Worm (Caenorhabditis elegans): ENCODE measurements around the gene cand-1.

Gene cand-1

DNA sequence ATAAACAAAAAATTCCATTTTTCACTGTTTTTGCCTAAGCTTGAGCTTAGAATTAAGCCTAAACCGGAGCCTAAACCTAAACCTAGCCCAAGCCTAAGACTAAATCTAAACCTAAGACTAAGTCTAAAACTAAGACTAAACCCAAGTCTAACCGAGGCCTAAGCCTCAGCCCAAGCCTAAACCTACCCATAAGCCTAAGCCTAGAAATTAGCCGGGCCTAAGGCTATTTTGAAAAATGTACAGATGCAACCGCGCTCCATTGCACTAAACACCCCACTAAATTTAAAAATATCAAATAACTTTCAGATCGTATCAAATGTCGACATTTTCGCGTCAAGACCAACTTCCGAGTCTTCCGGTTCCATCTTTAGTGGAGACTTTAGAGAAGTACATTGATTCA is 12.6 kb downstream of the cand-1 start, which contains the start of gene T20B3.1:
TSS of gene T20B3.1 (plus strand) at position 301 of the 400 bp plus-strand sequence.
- TF ChIP-seq ceh-28 (tag; optimal IDR thresholded peaks at IDR 0.05) (no peak), nhr-77 (tag; optimal IDR thresholded peaks at IDR 0.05) (no peak), nhr-23 (tag; optimal IDR thresholded peaks at IDR 0.05) (no peak), fkh-2 (tag; optimal IDR thresholded peaks at IDR 0.05) (no peak), aly-2 (tag; optimal IDR thresholded peaks at IDR 0.05) (no peak), fos-1 (tag; optimal IDR thresholded peaks at IDR 0.05) (no peak), lin-15B (tag; optimal IDR thresholded peaks at IDR 0.05) (no peak), skn-1 (tag; optimal IDR thresholded peaks at IDR 0.05) (no peak), lin-39 (tag; optimal IDR thresholded peaks at IDR 0.05) (no peak), sea-2 (GFP tag; optimal IDR thresholded peaks at IDR 0.05) (no peak), ztf-11 (tag; optimal IDR thresholded peaks at IDR 0.05) (no peak), tbx-2 (tag; optimal IDR thresholded peaks at IDR 0.05) (no peak), nhr-237 (tag; optimal IDR thresholded peaks at IDR 0.05) (no peak), nhr-28 (tag; optimal IDR thresholded peaks at IDR 0.05) (no peak), ama-1 (optimal IDR thresholded peaks at IDR 0.05) (no peak), nhr-76 (tag; optimal IDR thresholded peaks at IDR 0.05) (no peak), egl-5 (tag; optimal IDR thresholded peaks at IDR 0.05) (no peak), elt-1 (tag; optimal IDR thresholded peaks at IDR 0.05) (no peak), unc-39 (tag; optimal IDR thresholded peaks at IDR 0.05) (no peak), pha-4 (tag; optimal IDR thresholded peaks at IDR 0.05) (no peak)

DNA sequence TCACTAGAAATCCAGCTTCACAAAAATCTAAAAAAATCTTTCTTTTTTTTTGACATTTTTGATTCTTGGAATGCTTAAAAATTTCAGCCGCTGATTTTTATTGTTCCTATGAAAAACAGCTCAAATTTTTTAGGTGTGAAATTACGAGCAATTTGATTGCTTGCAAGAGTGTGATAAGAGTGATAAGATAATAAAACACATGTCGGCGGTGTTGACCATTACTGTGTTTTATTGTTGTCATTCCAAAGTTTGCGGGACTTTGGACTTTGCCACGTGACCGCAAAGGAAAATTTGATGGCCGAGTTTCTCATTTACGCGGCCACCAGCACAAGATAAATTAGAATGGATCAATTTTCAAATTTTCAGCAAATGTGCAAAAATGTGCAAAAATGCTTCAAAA is 14.0 kb downstream of the cand-1 start:
- TF ChIP-seq egl-27 (tag; optimal IDR thresholded peaks at IDR 0.05) (no peak), elt-2 (tag; optimal IDR thresholded peaks at IDR 0.05) (peak; percentile 88), pqm-1 (tag; optimal IDR thresholded peaks at IDR 0.05) (peak; percentile 80), zag-1 (tag; optimal IDR thresholded peaks at IDR 0.05) (no peak), skn-1 (tag; optimal IDR thresholded peaks at IDR 0.05) (no peak), lin-39 (tag; optimal IDR thresholded peaks at IDR 0.05) (no peak)

DNA sequence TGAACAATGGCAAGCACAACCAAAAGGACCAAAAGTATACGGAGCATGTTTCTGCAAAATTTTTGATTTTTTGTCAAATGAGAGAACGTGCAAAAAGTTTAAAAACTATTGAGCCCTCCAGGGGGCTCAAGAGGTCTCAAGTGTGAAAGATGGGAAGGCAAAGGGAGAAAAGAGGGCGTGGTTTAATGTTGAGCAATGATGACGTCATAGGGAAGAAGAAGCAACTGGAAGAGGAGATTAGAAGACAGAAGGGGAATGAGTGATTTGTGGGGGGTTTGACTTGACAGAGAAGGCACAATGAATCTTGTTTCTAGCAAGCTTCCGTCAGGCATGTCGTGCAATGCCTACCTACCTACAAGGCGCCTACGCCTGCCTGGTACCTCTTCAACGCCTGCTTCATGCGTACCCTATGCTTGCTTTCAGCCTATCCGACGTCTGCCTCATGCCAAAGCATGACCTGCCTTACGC is 18.6 kb downstream of the cand-1 start, which contains the start of gene T20B3.14:
TSS of gene T20B3.14 (minus strand) at position 51 of the 468 bp plus-strand sequence.
- TF ChIP-seq unc-39 (tag; optimal IDR thresholded peaks at IDR 0.05) (no peak), lin-39 (tag; optimal IDR thresholded peaks at IDR 0.05) (peak; percentile 65), elt-1 (tag; optimal IDR thresholded peaks at IDR 0.05) (peak; percentile 1)

DNA sequence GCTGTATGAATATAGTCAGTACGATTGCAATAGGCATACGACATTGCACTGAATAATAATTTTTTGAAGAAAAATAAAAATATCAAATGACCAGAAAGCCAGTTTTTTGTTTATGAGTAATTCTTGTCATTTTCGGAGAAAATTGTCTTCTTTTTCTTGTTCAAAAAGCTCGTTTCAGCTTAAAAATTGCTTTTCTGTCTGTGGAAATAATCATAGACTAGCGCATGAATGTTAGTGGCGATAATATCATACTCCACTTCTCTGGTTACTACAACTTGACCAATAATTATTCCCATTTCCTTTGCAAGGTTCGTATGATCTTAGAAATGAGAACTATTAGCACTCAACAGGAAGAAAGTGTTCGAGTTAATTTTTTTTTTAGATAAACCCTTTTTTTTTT is 24.8 kb downstream of the cand-1 start, which contains the start of gene srh-216:
TSS of gene srh-216 (minus strand) at position 101 of the 400 bp plus-strand sequence.
- TF ChIP-seq nhr-77 (tag; optimal IDR thresholded peaks at IDR 0.05) (no peak), mdl-1 (tag; optimal IDR thresholded peaks at IDR 0.05) (no peak), lsy-12 (tag; optimal IDR thresholded peaks at IDR 0.05) (no peak), nhr-12 (tag; optimal IDR thresholded peaks at IDR 0.05) (no peak), nhr-23 (tag; optimal IDR thresholded peaks at IDR 0.05) (no peak), eor-1 (tag; optimal IDR thresholded peaks at IDR 0.05) (no peak), ceh-82 (tag; optimal IDR thresholded peaks at IDR 0.05) (no peak), fkh-10 (GFP tag; optimal IDR thresholded peaks at IDR 0.05) (no peak), hmg-11 (tag; optimal IDR thresholded peaks at IDR 0.05) (no peak), tbx-2 (tag; optimal IDR thresholded peaks at IDR 0.05) (no peak), nhr-28 (tag; optimal IDR thresholded peaks at IDR 0.05) (no peak), nhr-43 (tag; optimal IDR thresholded peaks at IDR 0.05; ENCODE audit: poor library complexity, severe bottlenecking) (no peak), fkh-2 (tag; optimal IDR thresholded peaks at IDR 0.05) (no peak)

DNA sequence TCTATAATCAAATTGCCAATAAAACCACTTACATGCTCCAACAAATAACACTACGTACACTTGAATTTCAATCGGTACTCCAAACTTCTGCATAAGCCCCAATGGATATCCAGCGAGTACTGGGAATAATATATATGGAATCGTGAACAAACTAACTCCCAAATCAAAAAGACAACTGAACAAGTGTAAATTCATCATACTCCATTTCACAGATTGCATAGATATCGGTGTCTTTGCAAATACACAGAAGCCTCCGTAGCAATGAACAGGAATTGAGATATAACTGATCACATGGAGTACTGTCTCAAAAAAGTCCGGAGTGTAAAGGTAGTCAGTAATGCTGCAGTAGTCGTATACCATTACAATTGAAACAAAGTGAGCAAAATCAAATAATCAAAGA is 26.7 kb downstream of the cand-1 start, which contains the start of gene srh-214:
TSS of gene srh-214 (minus strand) at position 360 of the 400 bp plus-strand sequence.
- TF ChIP-seq lin-15B (tag; optimal IDR thresholded peaks at IDR 0.05) (no peak), ceh-9 (tag; optimal IDR thresholded peaks at IDR 0.05) (no peak), zag-1 (tag; optimal IDR thresholded peaks at IDR 0.05) (no peak), lin-39 (tag; optimal IDR thresholded peaks at IDR 0.05) (no peak), nfya-1 (tag; optimal IDR thresholded peaks at IDR 0.05; ENCODE audit: insufficient read depth) (no peak), pqm-1 (tag; optimal IDR thresholded peaks at IDR 0.05) (no peak), ceh-28 (tag; optimal IDR thresholded peaks at IDR 0.05) (no peak), R02D3.7 (tag; optimal IDR thresholded peaks at IDR 0.05) (no peak), nhr-77 (tag; optimal IDR thresholded peaks at IDR 0.05) (no peak), ama-1 (optimal IDR thresholded peaks at IDR 0.05) (no peak), nhr-237 (tag; optimal IDR thresholded peaks at IDR 0.05) (no peak), aly-2 (tag; optimal IDR thresholded peaks at IDR 0.05) (no peak), jun-1 (tag; optimal IDR thresholded peaks at IDR 0.05) (no peak), tbx-2 (tag; optimal IDR thresholded peaks at IDR 0.05) (no peak), lsy-12 (tag; optimal IDR thresholded peaks at IDR 0.05) (no peak), pha-4 (tag; optimal IDR thresholded peaks at IDR 0.05) (no peak), nhr-43 (tag; optimal IDR thresholded peaks at IDR 0.05; ENCODE audit: poor library complexity, severe bottlenecking) (no peak)
